Fruit fly (Drosophila melanogaster) whole organism, embryonic: ENCODE measurements around the gene CG32036.
A peak's percentile ranks its signal among the peaks of the same experiment; 100 is the strongest.

ENCODE experiments used
- Ada2b ChIP-seq: fragments of 200-800 bp; sonication (Bioruptor generic); IDR thresholded peaks from 2 replicates; pipeline ENCODE4 v1.3.6; 2022; ENCODE audit warnings: missing biosample characterization, missing genetic modification characterization
- Aef1 ChIP-seq: fragments of 200-800 bp; sonication (Bioruptor generic); IDR thresholded peaks from 3 replicates; pipeline ENCODE4 v1.3.6; 2022; ENCODE audit warnings: missing biosample characterization, missing genetic modification characterization
- B-H1 ChIP-seq: fragments of 200-800 bp; sonication (Bioruptor generic); IDR thresholded peaks from 3 replicates; pipeline ENCODE4 v1.3.6; 2022; ENCODE audit warnings: missing biosample characterization, missing genetic modification characterization
- CG10267 ChIP-seq: fragments of 200-800 bp; sonication (Bioruptor generic); optimal IDR thresholded peaks from 2 replicates; lab custom pipeline; 2018; ENCODE audit warnings: missing biosample characterization, mild to moderate bottlenecking, missing genetic modification characterization, moderate library complexity
- CG11247 ChIP-seq: fragments of 200-800 bp; sonication (Bioruptor generic); IDR thresholded peaks from 2 replicates; pipeline ENCODE4 v1.3.6; 2022; ENCODE audit warnings: missing biosample characterization, missing genetic modification characterization
- CG12071 ChIP-seq: fragments of 200-800 bp; sonication (Bioruptor generic); optimal IDR thresholded peaks from 3 replicates; lab custom pipeline; 2018; ENCODE audit warnings: missing biosample characterization, mild to moderate bottlenecking, missing genetic modification characterization
- CG12299 ChIP-seq: fragments of 200-800 bp; sonication (Bioruptor generic); optimal IDR thresholded peaks from 2 replicates; lab custom pipeline; 2018; ENCODE audit warnings: missing biosample characterization, mild to moderate bottlenecking, missing genetic modification characterization
- CG1233 ChIP-seq: fragments of 200-800 bp; sonication (Bioruptor generic); optimal IDR thresholded peaks from 4 replicates; lab custom pipeline; 2018; ENCODE audit warnings: missing biosample characterization, mild to moderate bottlenecking, missing genetic modification characterization
- CG12942 ChIP-seq: fragments of 200-800 bp; sonication (Bioruptor generic); optimal IDR thresholded peaks from 3 replicates; lab custom pipeline; 2016; ENCODE audit warnings: missing biosample characterization, missing genetic modification characterization
- CG15073 ChIP-seq: fragments of 200-800 bp; sonication (Bioruptor generic); optimal IDR thresholded peaks from 2 replicates; lab custom pipeline; 2016; ENCODE audit warnings: missing biosample characterization, missing genetic modification characterization
- CG15479 ChIP-seq: fragments of 200-800 bp; sonication (Bioruptor generic); optimal IDR thresholded peaks from 3 replicates; lab custom pipeline; 2019; ENCODE audit warnings: missing biosample characterization, mild to moderate bottlenecking, missing genetic modification characterization, moderate library complexity
- CG15514 ChIP-seq: fragments of 200-800 bp; sonication (Bioruptor generic); optimal IDR thresholded peaks from 3 replicates; lab custom pipeline; 2017; ENCODE audit warnings: missing biosample characterization, missing genetic modification characterization, mild to moderate bottlenecking, moderate library complexity, missing genetic modification reagents
- CG2120 ChIP-seq: fragments of 200-800 bp; sonication (Bioruptor generic); optimal IDR thresholded peaks from 3 replicates; lab custom pipeline; 2016; ENCODE audit warnings: missing biosample characterization, missing genetic modification characterization
- CG2129 ChIP-seq: fragments of 200-800 bp; sonication (Bioruptor generic); IDR thresholded peaks from 2 replicates; pipeline ENCODE4 v1.3.6; 2022; ENCODE audit warnings: missing biosample characterization, missing genetic modification characterization; ENCODE audit not compliant: partially characterized antibody
- CG2678 ChIP-seq: fragments of 200-800 bp; sonication (Bioruptor generic); optimal IDR thresholded peaks from 3 replicates; lab custom pipeline; 2019; ENCODE audit warnings: missing biosample characterization, mild to moderate bottlenecking, missing genetic modification characterization, moderate library complexity
- CG3163 ChIP-seq: fragments of 200-800 bp; sonication (Bioruptor generic); optimal IDR thresholded peaks from 3 replicates; lab custom pipeline; 2016; ENCODE audit warnings: missing biosample characterization, missing genetic modification characterization
- CG34376 ChIP-seq: fragments of 200-800 bp; sonication (Bioruptor generic); optimal IDR thresholded peaks from 2 replicates; lab custom pipeline; 2018; ENCODE audit warnings: missing biosample characterization, mild to moderate bottlenecking, missing genetic modification characterization
- CG42726 ChIP-seq: fragments of 200-800 bp; sonication (Bioruptor generic); IDR thresholded peaks from 2 replicates; pipeline ENCODE4 v1.3.6; 2022; ENCODE audit warnings: missing biosample characterization, missing genetic modification characterization; ENCODE audit not compliant: partially characterized antibody
- CG4854 ChIP-seq: fragments of 200-800 bp; sonication (Bioruptor generic); optimal IDR thresholded peaks from 2 replicates; lab custom pipeline; 2016; ENCODE audit warnings: missing biosample characterization, missing genetic modification characterization, inconsistent platforms
- CG6854 ChIP-seq: fragments of 200-800 bp; sonication (Bioruptor generic); optimal IDR thresholded peaks from 3 replicates; lab custom pipeline; 2017; ENCODE audit warnings: missing biosample characterization, mild to moderate bottlenecking, missing genetic modification characterization
- CG8290 ChIP-seq, 3 experiments: fragments of 200-800 bp; sonication (Bioruptor generic); optimal IDR thresholded peaks; 2 replicates each; lab custom pipeline; 2016 to 2019; ENCODE audit warnings: missing biosample characterization in 3 of 3, missing genetic modification characterization in 3 of 3, mild to moderate bottlenecking in 2 of 3, moderate library complexity in 1 of 3
- Camta ChIP-seq: fragments of 200-800 bp; sonication (Bioruptor generic); optimal IDR thresholded peaks from 2 replicates; lab custom pipeline; 2016; ENCODE audit warnings: missing biosample characterization, missing genetic modification characterization
- Dp ChIP-seq: fragments of 200-800 bp; sonication (Bioruptor generic); optimal IDR thresholded peaks from 2 replicates; lab custom pipeline; 2018; ENCODE audit warnings: missing biosample characterization, mild to moderate bottlenecking, missing genetic modification characterization, moderate library complexity
- Hsf ChIP-seq: fragments of 200-800 bp; sonication (Bioruptor generic); optimal IDR thresholded peaks from 3 replicates; lab custom pipeline; 2016; ENCODE audit warnings: missing biosample characterization, missing genetic modification characterization
- Lim3 ChIP-seq: fragments of 200-800 bp; sonication (Bioruptor generic); IDR thresholded peaks from 2 replicates; pipeline ENCODE4 v1.3.6; 2022; ENCODE audit warnings: missing biosample characterization, missing genetic modification characterization
- Mad ChIP-seq: fragments of 200-800 bp; sonication (Bioruptor generic); optimal IDR thresholded peaks from 2 replicates; lab custom pipeline; 2016; ENCODE audit warnings: missing biosample characterization, missing genetic modification characterization
- Mes4 ChIP-seq: fragments of 200-800 bp; sonication (Bioruptor generic); optimal IDR thresholded peaks from 2 replicates; lab custom pipeline; 2016; ENCODE audit warnings: missing biosample characterization, missing genetic modification characterization
- Nf-YA ChIP-seq: fragments of 200-800 bp; sonication (Bioruptor generic); IDR thresholded peaks from 2 replicates; pipeline ENCODE4 v1.3.6; 2022; ENCODE audit warnings: missing biosample characterization, missing genetic modification characterization
- Poxn ChIP-seq: fragments of 200-800 bp; sonication (Bioruptor generic); IDR thresholded peaks from 2 replicates; pipeline ENCODE4 v1.3.6; 2022; ENCODE audit warnings: missing biosample characterization, missing genetic modification characterization
- Sry-β ChIP-seq: fragments of 200-800 bp; sonication (Bioruptor generic); optimal IDR thresholded peaks from 2 replicates; lab custom pipeline; 2018; ENCODE audit warnings: missing biosample characterization, mild to moderate bottlenecking, missing genetic modification characterization, moderate library complexity
- Sry-δ ChIP-seq: fragments of 200-800 bp; sonication (Bioruptor generic); optimal IDR thresholded peaks from 2 replicates; lab custom pipeline; 2016; ENCODE audit warnings: missing biosample characterization, missing genetic modification characterization
- abd-A ChIP-seq: fragments of 200-800 bp; sonication (Bioruptor generic); optimal IDR thresholded peaks from 3 replicates; lab custom pipeline; 2019; ENCODE audit warnings: missing biosample characterization, mild to moderate bottlenecking, missing genetic modification characterization, moderate library complexity
- ash1 ChIP-seq: fragments of 200-800 bp; sonication (Bioruptor generic); optimal IDR thresholded peaks from 2 replicates; lab custom pipeline; 2018; ENCODE audit warnings: missing biosample characterization, mild to moderate bottlenecking, missing genetic modification characterization
- dm ChIP-seq: fragments of 200-800 bp; sonication (Bioruptor generic); optimal IDR thresholded peaks from 3 replicates; lab custom pipeline; 2016; ENCODE audit warnings: missing biosample characterization, missing genetic modification characterization
- ewg ChIP-seq: fragments of 200-800 bp; sonication (Bioruptor generic); optimal IDR thresholded peaks from 3 replicates; lab custom pipeline; 2017; ENCODE audit warnings: mild to moderate bottlenecking, missing biosample characterization, missing genetic modification reagents, missing genetic modification characterization
- gsb-n ChIP-seq: fragments of 200-800 bp; sonication (Bioruptor generic); optimal IDR thresholded peaks from 3 replicates; lab custom pipeline; 2018; ENCODE audit warnings: missing biosample characterization, mild to moderate bottlenecking, missing genetic modification characterization
- ind ChIP-seq: fragments of 200-800 bp; sonication (Bioruptor generic); optimal IDR thresholded peaks from 3 replicates; lab custom pipeline; 2016; ENCODE audit warnings: missing biosample characterization, missing genetic modification characterization
- jumu ChIP-seq: fragments of 200-800 bp; sonication (Bioruptor generic); optimal IDR thresholded peaks from 3 replicates; lab custom pipeline; 2016; ENCODE audit warnings: missing biosample characterization, missing genetic modification characterization
- lov ChIP-seq, 2 experiments: fragments of 200-800 bp in 1 of 2; fragments of >200 bp in 1 of 2; sonication (Bioruptor generic) in 1 of 2; IDR thresholded peaks in 1 of 2; optimal IDR thresholded peaks in 1 of 2; 2 replicates in 1 of 2; 3 replicates in 1 of 2; pipeline versions ENCODE4 v1.3.6 to Lab custom; 2017 to 2022; ENCODE audit warnings: missing biosample characterization in 1 of 2, missing genetic modification characterization in 1 of 2
- maf-S ChIP-seq: fragments of 200-800 bp; sonication (Bioruptor generic); optimal IDR thresholded peaks from 2 replicates; lab custom pipeline; 2016; ENCODE audit warnings: missing biosample characterization, missing genetic modification characterization
- mam ChIP-seq: fragments of 200-800 bp; sonication (Bioruptor generic); optimal IDR thresholded peaks from 3 replicates; lab custom pipeline; 2016; ENCODE audit warnings: missing biosample characterization, missing genetic modification characterization
- nau ChIP-seq: fragments of 200-800 bp; sonication (Bioruptor generic); optimal IDR thresholded peaks from 3 replicates; lab custom pipeline; 2017; ENCODE audit warnings: missing biosample characterization, mild to moderate bottlenecking, missing genetic modification characterization, missing genetic modification reagents
- nerfin-1 ChIP-seq: fragments of 200-800 bp; sonication (Bioruptor generic); optimal IDR thresholded peaks from 3 replicates; lab custom pipeline; 2019; ENCODE audit warnings: missing biosample characterization, mild to moderate bottlenecking, missing genetic modification characterization, moderate library complexity
- nmo ChIP-seq: fragments of 200-800 bp; sonication (Bioruptor generic); optimal IDR thresholded peaks from 2 replicates; lab custom pipeline; 2018; ENCODE audit warnings: missing biosample characterization, mild to moderate bottlenecking, missing genetic modification characterization, moderate library complexity
- onecut ChIP-seq: fragments of 200-800 bp; sonication (Bioruptor generic); IDR thresholded peaks from 2 replicates; pipeline ENCODE4 v1.3.6; 2022; ENCODE audit warnings: missing biosample characterization, missing genetic modification characterization
- salm ChIP-seq: fragments of 200-800 bp; sonication (Bioruptor generic); optimal IDR thresholded peaks from 2 replicates; lab custom pipeline; 2018; ENCODE audit warnings: missing biosample characterization, mild to moderate bottlenecking, missing genetic modification characterization
- slou ChIP-seq: fragments of 200-800 bp; sonication (Bioruptor generic); optimal IDR thresholded peaks from 3 replicates; lab custom pipeline; 2016; ENCODE audit warnings: missing biosample characterization, missing genetic modification characterization
- tgo ChIP-seq: fragments of 200-800 bp; sonication (Bioruptor generic); IDR thresholded peaks from 3 replicates; pipeline ENCODE4 v1.3.6; 2022; ENCODE audit warnings: missing biosample characterization, missing genetic modification characterization

Gene CG32036

DNA sequence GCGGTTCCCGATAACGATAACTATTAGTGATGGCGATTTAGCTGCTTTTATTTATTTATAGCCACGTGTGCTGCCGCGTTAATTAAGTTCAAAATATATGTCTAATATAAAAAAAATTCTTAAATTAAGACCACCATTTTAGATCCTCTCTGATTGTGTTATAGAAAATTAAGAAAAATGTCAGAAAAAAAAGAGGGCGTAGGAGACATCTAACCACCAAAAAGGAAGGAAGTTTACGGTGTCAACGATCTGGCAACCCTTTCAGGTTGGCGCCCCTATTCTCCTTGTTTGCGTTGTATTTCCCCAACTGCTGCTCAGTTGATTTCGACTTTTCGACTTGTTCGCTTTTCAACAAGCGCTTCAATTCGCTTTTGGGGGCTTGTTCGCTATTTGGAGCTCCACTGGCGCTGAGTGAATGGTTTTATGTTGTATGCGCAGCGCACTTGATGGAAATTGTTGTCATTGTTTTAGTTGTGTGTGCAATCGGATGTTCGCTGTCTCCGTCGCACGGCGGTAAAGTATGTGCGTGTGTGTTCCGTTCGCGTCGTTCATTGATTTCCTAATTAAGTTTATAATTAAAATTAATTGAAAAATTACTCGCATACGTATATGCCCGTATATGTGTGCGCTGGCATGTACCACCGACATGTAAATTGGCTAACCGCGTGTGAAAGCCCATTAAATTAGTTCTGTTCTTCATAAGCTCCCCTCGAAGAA is 28.1 kb downstream of the CG32036 start, which contains the start of the genes CG3434 and CG44838 (continued):
- TF ChIP-seq nau (GFP tag; lab: Kevin White, UChicago) (peak; percentile 48), jumu (GFP tag; lab: Kevin White, UChicago) (peak; percentile 73), Nf-YA (GFP tag; lab: Robert Waterston, UW) (peak; percentile 42; the same call in 1 of the 2 replicates), CG1233 (GFP tag; lab: Kevin White, UChicago) (peak; percentile 74), CG2678 (peak; percentile 83), Mad (peak; percentile 82), ewg (GFP tag; lab: Kevin White, UChicago) (peak; percentile 69), dm (GFP tag; lab: Kevin White, UChicago) (peak; percentile 75), Sry-δ (GFP tag; lab: Kevin White, UChicago) (peak; percentile 61), ind (GFP tag; lab: Kevin White, UChicago) (peak; percentile 81), CG42726 (GFP tag; lab: Robert Waterston, UW) (no peak), Dp (GFP tag; lab: Kevin White, UChicago) (peak; percentile 67), CG15479 (GFP tag; lab: Kevin White, UChicago) (peak; percentile 19), CG3163 (GFP tag; lab: Kevin White, UChicago) (peak; percentile 31), CG2120 (GFP tag; lab: Kevin White, UChicago) (peak; percentile 90), CG6854 (peak; percentile 70), CG12942 (GFP tag; lab: Kevin White, UChicago) (peak; percentile 74), CG8290 (GFP tag; optimal IDR thresholded peaks at IDR 0.05; lab: Kevin White, UChicago) (peak; percentile 83), CG8290 (tag; optimal IDR thresholded peaks at IDR 0.05; lab: Kevin White, UChicago) (peak; percentile 27 to 81), CG12299 (peak; percentile 74), ash1 (GFP tag; lab: Kevin White, UChicago) (no peak), CG15073 (GFP tag; lab: Kevin White, UChicago) (no peak), Camta (peak; percentile 35), salm (peak; percentile 37), CG2129 (GFP tag; lab: Robert Waterston, UW) (no peak), CG34376 (peak; percentile 70), tgo (GFP tag; lab: Robert Waterston, UW) (peak; percentile 64), B-H1 (GFP tag; lab: Robert Waterston, UW) (peak; percentile 69), CG12071 (peak; percentile 18), slou (GFP tag; lab: Kevin White, UChicago) (peak; percentile 39), Sry-β (GFP tag; lab: Kevin White, UChicago) (peak; percentile 97), nmo (GFP tag; lab: Kevin White, UChicago) (peak; percentile 87), Ada2b (GFP tag; lab: Robert Waterston, UW) (peak; percentile 67), CG10267 (tag; lab: Kevin White, UChicago) (peak; percentile 82), onecut (GFP tag; lab: Robert Waterston, UW) (peak; percentile 51), abd-A (tag; lab: Kevin White, UChicago) (peak; percentile 80), nerfin-1 (tag; lab: Kevin White, UChicago) (peak; percentile 68), gsb-n (tag; lab: Kevin White, UChicago) (peak; percentile 36), CG15514 (GFP tag; lab: Kevin White, UChicago) (peak; percentile 90), lov (optimal IDR thresholded peaks at IDR 0.05; lab: Kevin White, UChicago) (no peak), lov (GFP tag; IDR thresholded peaks at IDR 0.05; lab: Robert Waterston, UW) (0 out of 3 replicates have a peak, but pooled peaks have one; percentile 35), CG4854 (GFP tag; lab: Kevin White, UChicago) (peak; percentile 48), Hsf (GFP tag; lab: Kevin White, UChicago) (peak; percentile 83), maf-S (GFP tag; lab: Kevin White, UChicago) (peak; percentile 35), CG11247 (peak; percentile 62; the same call in 1 of the 2 replicates), mam (GFP tag; lab: Kevin White, UChicago) (peak; percentile 76), Lim3 (GFP tag; lab: Robert Waterston, UW) (no peak), Poxn (GFP tag; lab: Robert Waterston, UW) (0 out of 2 replicates have a peak, but pooled peaks have one; percentile 28), Mes4 (peak; percentile 68), Aef1 (peak; percentile 57)
